Worm (Caenorhabditis elegans) whole organism, dauer: ENCODE measurements around the gene prk-2.
"Not testable (repeated sequence)": the region's sequence is repeated elsewhere in the genome, so short reads cannot be mapped to it uniquely, and the experiment has no call there.

Experiments used
- unc-62 ChIP-seq: sonication (generic microtip); optimal IDR thresholded peaks from 2 replicates; lab custom pipeline; 2017; ENCODE audit warnings: missing biosample characterization, missing genetic modification reagents, missing genetic modification characterization

Gene prk-2

ce11 chrIII:3377134-3377533, 7.1 kb upstream of the prk-2 start:
- no peak for TF ChIP-seq unc-62 (GFP tag; lab: Kevin White, UChicago)

DNA sequence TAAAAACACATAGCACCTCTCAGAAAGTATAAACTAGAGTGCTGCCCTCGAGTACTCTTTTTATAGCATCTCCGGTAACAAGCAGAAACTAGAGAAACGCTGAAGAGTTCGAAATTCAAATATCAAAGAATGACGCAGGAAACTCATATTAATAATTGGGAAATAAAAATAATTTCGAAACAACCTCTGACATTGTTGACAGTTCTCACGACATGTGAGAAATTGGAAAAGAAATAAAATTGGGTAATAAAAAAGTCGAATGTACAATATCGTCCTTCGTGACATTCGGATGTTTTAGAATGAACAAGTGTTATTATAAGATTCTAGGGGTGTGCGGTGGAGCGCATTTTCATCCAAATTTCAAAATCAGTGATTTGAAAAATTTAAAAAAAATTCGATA, 2.3 kb upstream of the prk-2 start:
- TF ChIP-seq unc-62 (GFP tag; lab: Kevin White, UChicago) = no peak

ce11 chrIII:3370770-3371169, 761 bp upstream of the prk-2 start:
- TF ChIP-seq unc-62 (GFP tag; lab: Kevin White, UChicago) = no peak

DNA sequence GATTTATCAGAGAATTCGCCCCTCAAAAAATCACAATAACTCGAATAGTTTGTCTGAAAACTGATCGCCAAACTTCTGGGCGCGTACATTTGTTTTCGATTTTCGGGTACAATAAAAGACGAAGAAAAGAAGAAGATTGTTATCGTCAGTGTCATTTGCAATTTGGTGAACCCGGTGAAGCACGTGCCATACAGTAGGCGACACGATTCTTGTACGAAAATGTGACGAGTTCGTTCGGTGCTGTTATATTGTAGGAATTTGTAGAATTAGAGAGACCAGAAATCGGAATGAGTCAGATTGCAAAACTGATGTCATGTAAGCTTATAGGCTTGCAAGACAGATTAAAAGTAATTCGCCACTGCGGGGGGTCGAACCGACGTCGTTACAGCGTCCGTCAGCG, 2.2 kb downstream of the prk-2 start:
- no peak for TF ChIP-seq unc-62 (GFP tag; lab: Kevin White, UChicago)

DNA sequence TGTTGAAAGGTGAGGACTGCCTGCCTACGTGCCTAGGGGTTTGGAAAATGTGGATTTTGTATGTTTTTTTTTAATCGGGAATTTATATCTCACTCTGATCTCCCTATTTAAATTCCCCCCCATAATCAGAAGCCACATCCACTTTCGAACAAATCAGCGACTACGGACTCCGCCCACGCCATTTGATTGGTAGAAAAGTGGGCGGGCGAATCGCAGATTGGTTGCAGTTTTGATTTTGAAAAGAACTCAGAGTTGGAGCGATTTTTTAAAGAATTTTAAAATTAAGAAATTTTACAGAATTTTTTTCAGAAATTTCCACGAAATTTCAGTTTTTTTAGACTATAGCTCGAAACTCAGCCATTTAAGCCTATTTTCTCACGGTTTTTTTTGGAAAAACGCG, 9.9 kb downstream of the prk-2 start:
- no peak for TF ChIP-seq unc-62 (GFP tag; lab: Kevin White, UChicago)

DNA sequence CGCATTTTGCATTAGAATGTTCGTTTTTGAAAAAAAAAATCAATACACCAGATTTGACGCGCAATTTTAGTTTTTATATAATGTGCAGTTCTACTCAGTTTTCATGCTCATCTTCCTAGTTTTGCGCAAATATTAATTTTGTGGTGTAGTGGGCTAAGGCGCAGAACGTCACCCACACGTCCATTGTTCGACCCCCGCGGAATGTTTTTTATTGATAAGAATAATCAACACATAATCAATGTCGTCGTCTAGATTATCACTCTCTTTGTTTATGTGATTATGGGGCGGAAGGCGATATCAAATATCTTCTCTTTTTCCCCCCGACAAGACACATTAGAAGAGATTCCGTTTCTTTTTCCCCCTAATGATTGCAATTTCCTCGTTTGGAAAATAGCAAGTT, 14.2 kb downstream of the prk-2 start:
- no peak for TF ChIP-seq unc-62 (GFP tag; lab: Kevin White, UChicago)

DNA sequence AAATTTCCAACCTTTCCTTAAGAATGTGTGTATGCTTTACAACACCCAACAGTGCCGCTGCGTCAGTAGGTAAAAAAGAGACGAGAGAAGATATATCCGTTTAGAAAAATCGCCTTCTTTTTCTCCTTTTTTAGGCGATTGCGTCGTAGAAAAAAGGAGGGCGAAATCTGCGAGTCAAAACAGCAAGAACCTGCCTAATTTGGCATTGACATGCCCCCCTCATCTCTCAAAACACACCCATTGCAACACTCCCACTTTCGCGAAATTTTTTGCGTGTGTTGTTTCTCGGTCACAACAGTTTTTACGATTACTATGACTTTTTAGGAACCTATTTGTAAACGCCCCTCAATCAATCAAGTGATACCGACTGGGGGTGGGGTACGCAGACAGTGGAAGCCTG, 18.3 kb downstream of the prk-2 start:
- TF ChIP-seq unc-62 (GFP tag; lab: Kevin White, UChicago) = no peak

ce11 chrIII:3351091-3351490, 18.9 kb downstream of the prk-2 start:
- no peak for TF ChIP-seq unc-62 (GFP tag; lab: Kevin White, UChicago)

ce11 chrIII:3349061-3349460, 20.9 kb downstream of the prk-2 start:
- TF ChIP-seq unc-62 (GFP tag; lab: Kevin White, UChicago) = no peak

DNA sequence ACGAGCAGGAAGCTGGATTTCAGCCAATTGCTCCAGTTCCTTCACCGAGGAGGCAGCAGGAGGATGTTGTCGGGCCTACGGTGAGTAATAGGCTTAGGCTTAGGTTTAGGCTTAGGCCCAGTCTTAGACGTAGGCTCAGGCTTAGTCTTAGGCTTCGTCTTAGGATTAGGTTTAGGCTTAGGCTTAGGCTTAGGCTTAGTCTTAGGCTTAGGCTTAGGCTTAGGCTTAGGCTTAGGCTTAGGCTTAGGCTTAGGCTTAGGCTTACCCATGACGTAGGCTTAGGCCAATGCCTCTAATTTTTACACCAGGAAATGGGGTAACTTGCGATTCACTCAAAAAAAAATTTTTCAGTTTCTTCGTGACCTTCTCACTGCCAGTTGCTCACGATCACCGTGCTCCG, 23.3 kb downstream of the prk-2 start:
- no peak for TF ChIP-seq unc-62 (GFP tag; lab: Kevin White, UChicago)

ce11 chrIII:3345835-3346234, 24.2 kb downstream of the prk-2 start:
- no peak for TF ChIP-seq unc-62 (GFP tag; lab: Kevin White, UChicago)

DNA sequence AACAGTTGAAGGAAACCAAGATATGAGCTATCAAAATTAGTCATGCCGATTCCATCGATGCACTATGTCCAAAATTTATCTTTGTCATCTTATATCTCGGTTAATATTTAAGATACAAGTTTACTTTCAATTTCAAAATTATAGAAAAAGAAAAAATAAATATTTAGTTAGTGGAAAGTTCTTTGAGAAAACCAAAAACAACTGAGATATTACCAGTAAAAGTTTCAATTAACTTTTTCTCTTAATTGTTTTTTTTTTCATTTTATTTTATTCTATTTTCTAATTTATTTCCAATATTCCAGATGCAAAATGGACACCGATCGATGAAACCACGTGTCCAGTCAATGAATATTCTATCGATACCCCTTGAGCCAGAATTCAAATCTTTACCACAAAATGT, 25.4 kb downstream of the prk-2 start, which contains the start of gene gei-1:
Gene gei-1 (plus strand): TSS at position 301 of the 400 bp plus-strand sequence.
- TF ChIP-seq unc-62 (GFP tag; lab: Kevin White, UChicago) = no peak

DNA sequence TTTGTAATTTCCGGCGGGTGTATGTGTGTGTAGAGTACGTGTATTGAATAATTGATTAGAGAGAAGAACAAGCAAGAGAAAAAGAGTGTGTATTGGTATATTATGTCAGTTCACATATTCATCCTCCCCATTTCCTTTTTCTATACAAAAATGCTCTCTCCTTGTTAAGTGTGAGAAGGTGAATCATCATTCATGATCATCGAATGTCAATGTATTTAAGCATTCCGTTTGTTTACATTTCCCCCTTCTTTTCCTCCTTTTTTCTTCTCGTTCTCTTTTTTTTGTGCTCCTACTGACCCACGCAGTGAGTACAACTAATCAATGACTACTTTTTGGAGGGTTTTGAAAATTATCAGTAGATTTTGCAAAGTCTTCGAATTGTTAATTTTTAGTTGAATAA, 26.5 kb downstream of the prk-2 start:
- TF ChIP-seq unc-62 (GFP tag; lab: Kevin White, UChicago) = no peak

DNA sequence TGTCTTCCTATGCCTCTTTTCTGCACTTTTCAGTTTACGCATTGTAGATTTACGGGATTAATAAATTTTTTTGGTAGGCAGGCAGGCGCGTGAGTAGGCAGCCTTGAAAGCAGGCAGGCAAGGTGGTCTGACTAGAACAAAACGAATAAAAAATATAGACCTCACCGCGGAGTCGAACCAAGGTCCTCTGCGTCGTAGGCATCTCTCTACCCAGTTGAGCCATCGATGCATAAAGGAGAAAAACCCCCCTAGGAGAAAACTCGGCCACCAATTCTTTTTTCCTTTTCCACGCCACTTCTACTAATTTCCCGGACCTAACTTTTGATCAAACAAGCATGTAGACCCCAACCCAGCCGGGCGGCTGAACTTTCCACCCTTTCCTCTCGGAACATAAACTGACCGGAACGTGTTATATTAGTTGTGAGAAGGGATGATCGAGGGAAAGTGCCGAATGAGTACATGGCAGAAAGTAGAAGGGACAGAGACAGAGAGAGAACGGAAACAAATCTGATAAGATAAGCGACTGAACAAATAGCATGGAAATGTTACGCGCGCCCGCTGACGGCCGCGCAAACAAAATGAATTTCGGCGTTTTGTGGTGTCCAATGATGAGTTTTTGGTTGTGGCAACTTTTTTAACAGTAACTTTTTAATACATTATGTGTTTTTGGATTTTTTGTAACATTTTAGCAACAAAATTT, 30.5 kb downstream of the prk-2 start:
- TF ChIP-seq unc-62 (GFP tag; lab: Kevin White, UChicago) = no peak

DNA sequence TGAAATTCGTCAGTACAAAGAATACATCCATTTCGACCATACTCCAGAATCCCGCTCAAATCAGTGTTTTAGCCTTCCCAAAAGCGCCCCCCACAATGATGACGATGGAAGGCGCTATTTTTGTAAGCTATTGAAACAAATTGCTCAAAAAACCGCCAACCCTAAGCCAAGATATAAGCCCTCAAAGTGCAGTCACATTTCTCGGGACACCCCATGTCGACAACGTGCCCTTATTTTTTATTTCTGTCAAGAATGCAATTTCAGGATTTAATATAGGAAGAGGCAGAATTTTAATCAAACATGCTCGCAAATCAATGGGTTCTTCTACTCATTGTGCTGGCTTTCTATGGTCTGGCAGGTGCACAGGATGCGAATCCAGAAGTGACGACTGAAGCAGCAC, 37.3 kb downstream of the prk-2 start, which contains the start of gene Y53G8AR.1:
Gene Y53G8AR.1 (plus strand): TSS at position 301 of the 400 bp plus-strand sequence.
- TF ChIP-seq unc-62 (GFP tag; lab: Kevin White, UChicago) = not testable (repeated sequence)

ce11 chrIII:3331767-3332166, 38.2 kb downstream of the prk-2 start:
- TF ChIP-seq unc-62 (GFP tag; lab: Kevin White, UChicago) = no peak

ce11 chrIII:3329467-3329866, 40.5 kb downstream of the prk-2 start:
- TF ChIP-seq unc-62 (GFP tag; lab: Kevin White, UChicago) = no peak
